Worm (Caenorhabditis elegans) whole organism, early embryonic: ENCODE results near the gene wapl-1.

Experiments
- F13C5.2 ChIP-seq: sonication (generic microtip); optimal IDR thresholded peaks from 2 replicates; lab custom pipeline; 2017; ENCODE audit warnings: mild to moderate bottlenecking, missing genetic modification characterization, inconsistent platforms, missing compliant biosample characterization
- aly-1 ChIP-seq: sonication (generic microtip); optimal IDR thresholded peaks from 2 replicates; lab custom pipeline; 2016; ENCODE audit warnings: missing genetic modification characterization, missing compliant biosample characterization
- ama-1 ChIP-seq: fragments of 150-350 bp; optimal IDR thresholded peaks from 2 replicates; lab custom pipeline; 2014
- ets-7 ChIP-seq: sonication (generic microtip); optimal IDR thresholded peaks from 2 replicates; lab custom pipeline; 2016; ENCODE audit warnings: missing genotype, missing genetic modification characterization, missing compliant biosample characterization
- flt-1 ChIP-seq: fragments of 200-800 bp; sonication (Bioruptor generic); IDR thresholded peaks from 2 replicates; pipeline ENCODE4 v1.3.6; 2022; ENCODE audit warnings: missing genetic modification characterization, missing compliant biosample characterization
- hnd-1 ChIP-seq: sonication (generic microtip); optimal IDR thresholded peaks from 2 replicates; lab custom pipeline; 2016; ENCODE audit warnings: missing genetic modification characterization, missing compliant biosample characterization
- sea-1 ChIP-seq: fragments of 200-800 bp; sonication (Bioruptor generic); conservative IDR thresholded peaks from 2 replicates; pipeline ENCODE4 v1.3.6; 2022; ENCODE audit warnings: missing genetic modification characterization, missing compliant biosample characterization
- tbx-11 ChIP-seq: fragments of 200-800 bp; sonication (Bioruptor generic); IDR thresholded peaks from 2 replicates; pipeline ENCODE4 v1.3.6; 2022; ENCODE audit warnings: missing genetic modification characterization, missing compliant biosample characterization
- tbx-37 ChIP-seq: fragments of 200-800 bp; sonication (Bioruptor generic); conservative IDR thresholded peaks from 2 replicates; pipeline ENCODE4 v1.3.6; 2022; ENCODE audit warnings: missing genetic modification reagents, missing genetic modification characterization, missing compliant biosample characterization

DNA sequence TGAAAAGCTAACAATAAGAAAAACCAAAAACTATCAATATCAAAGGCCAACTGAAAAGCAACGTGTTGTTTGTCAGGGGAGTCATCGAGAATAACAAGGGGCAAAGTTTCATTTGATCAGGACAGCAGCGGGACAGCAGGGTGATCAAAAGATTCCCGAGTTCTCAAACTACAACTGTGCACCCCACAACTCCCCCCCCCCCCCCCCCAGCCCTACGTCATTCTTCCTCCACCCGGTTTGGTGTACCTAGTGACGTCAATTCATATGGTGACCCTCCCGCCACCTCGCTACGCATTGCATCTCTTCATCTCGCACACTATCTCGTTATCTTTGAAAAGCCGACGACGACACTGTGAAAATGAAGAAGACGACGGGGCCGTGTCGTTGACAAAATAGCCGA lies 28.2 kb upstream of the wapl-1 start:
- TF ChIP-seq flt-1 (no peak), ama-1 (lab: Kevin White, UChicago) (no peak), tbx-11 (no peak), aly-1 (tag; lab: Kevin White, UChicago) (no peak), ets-7 (tag; lab: Kevin White, UChicago) (no peak), sea-1 (GFP tag; lab: Robert Waterston, UW) (no peak), tbx-37 (GFP tag; lab: Robert Waterston, UW) (no peak), hnd-1 (tag; lab: Kevin White, UChicago) (no peak), F13C5.2 (tag; lab: Kevin White, UChicago) (no peak)
